Fruit fly (Drosophila melanogaster) S2 (cell line): ENCODE measurements around the gene CG15865.

Experiments used
- CG8478 ChIP-seq: fragments of >200 bp; optimal IDR thresholded peaks from 2 replicates; lab custom pipeline; 2018
- CTCF ChIP-seq, 2 experiments: fragments of >200 bp; optimal IDR thresholded peaks; 2 replicates each; lab custom pipeline; 2018

CG15865 gene

dm6 chrX:16654931-16655409 lies 9.3 kb downstream of the CG15865 start, which contains the start of the genes Nemp and r:
Gene Nemp, minus strand, starts transcription at chrX:16655015.
Gene r, plus strand, starts transcription at chrX:16655359.
- TF ChIP-seq CG8478 (lab: Kevin White, UChicago): no peak
- TF ChIP-seq CTCF (optimal IDR thresholded peaks at IDR 0.05; lab: Kevin White, UChicago): peak in 1 of 2 experiments; percentile 1

dm6 chrX:16651625-16652024 lies 12.6 kb downstream of the CG15865 start:
- no peak for TF ChIP-seq CG8478 (lab: Kevin White, UChicago)
- no peak for TF ChIP-seq CTCF (optimal IDR thresholded peaks at IDR 0.05; lab: Kevin White, UChicago)

- TF ChIP-seq CTCF (optimal IDR thresholded peaks at IDR 0.05; lab: Kevin White, UChicago) (no peak), CG8478 (lab: Kevin White, UChicago) (no peak)
Measured at dm6 chrX:16651098-16651497, 13.2 kb downstream of the CG15865 start, which contains the start of the genes CG32573 and CG42512. Gene CG32573, plus strand, starts transcription at chrX:16651376. Gene CG42512, plus strand, starts transcription at chrX:16651376.

dm6 chrX:16650078-16651063 lies 13.9 kb downstream of the CG15865 start:
- TF ChIP-seq CTCF (optimal IDR thresholded peaks at IDR 0.05; lab: Kevin White, UChicago): no peak
- TF ChIP-seq CG8478 (lab: Kevin White, UChicago): no peak

dm6 chrX:16648435-16648781 lies 15.8 kb downstream of the CG15865 start:
- TF ChIP-seq CG8478 (lab: Kevin White, UChicago) (no peak), CTCF (optimal IDR thresholded peaks at IDR 0.05; lab: Kevin White, UChicago) (no peak)

- no peak for TF ChIP-seq CG8478 (lab: Kevin White, UChicago)
- TF ChIP-seq CTCF (optimal IDR thresholded peaks at IDR 0.05; lab: Kevin White, UChicago): no peak
Measured at dm6 chrX:16647737-16648434, 16.4 kb downstream of the CG15865 start.

- TF ChIP-seq CG8478 (lab: Kevin White, UChicago): no peak
- TF ChIP-seq CTCF (optimal IDR thresholded peaks at IDR 0.05; lab: Kevin White, UChicago): no peak
Measured at dm6 chrX:16647092-16647632, 17.1 kb downstream of the CG15865 start.

dm6 chrX:16645472-16645871 lies 18.8 kb downstream of the CG15865 start:
- no peak for TF ChIP-seq CTCF (optimal IDR thresholded peaks at IDR 0.05; lab: Kevin White, UChicago)

dm6 chrX:16644535-16645131 lies 19.6 kb downstream of the CG15865 start:
- TF ChIP-seq CTCF (optimal IDR thresholded peaks at IDR 0.05; lab: Kevin White, UChicago) (no peak), CG8478 (lab: Kevin White, UChicago) (no peak)

dm6 chrX:16643363-16643946 lies 20.8 kb downstream of the CG15865 start:
- TF ChIP-seq CTCF (optimal IDR thresholded peaks at IDR 0.05; lab: Kevin White, UChicago): no peak

- TF ChIP-seq CG8478 (lab: Kevin White, UChicago) (no peak), CTCF (optimal IDR thresholded peaks at IDR 0.05; lab: Kevin White, UChicago) (no peak)
Measured at dm6 chrX:16641101-16641420, 23.2 kb downstream of the CG15865 start.

- no peak for TF ChIP-seq CTCF (optimal IDR thresholded peaks at IDR 0.05; lab: Kevin White, UChicago)
- TF ChIP-seq CG8478 (lab: Kevin White, UChicago): no peak
Measured at dm6 chrX:16640260-16641100, 23.8 kb downstream of the CG15865 start, which contains the start of the genes SNRPG and mthl1. Gene SNRPG, minus strand, starts transcription at chrX:16640419. Gene mthl1, plus strand, starts transcription at chrX:16640968.
